Fruit fly (Drosophila melanogaster) whole organism, embryonic: Measurements from ENCODE around the gene Lcp65Aa.

Experiments used
- CG14860 ChIP-seq: fragments of 200-800 bp; sonication (Bioruptor generic); IDR thresholded peaks from 3 replicates; pipeline ENCODE4 v1.3.6; 2022; ENCODE audit warnings: missing biosample characterization, missing genetic modification characterization; ENCODE audit not compliant: partially characterized antibody
- CG6813 ChIP-seq: fragments of 200-800 bp; sonication (Bioruptor generic); optimal IDR thresholded peaks from 2 replicates; lab custom pipeline; 2017; ENCODE audit warnings: missing biosample characterization, missing genetic modification characterization, mild to moderate bottlenecking, moderate library complexity, missing genetic modification reagents
- Hr51 ChIP-seq, 2 experiments: fragments of 200-800 bp; sonication (Bioruptor generic); optimal IDR thresholded peaks; 2 replicates in 1 of 2; 3 replicates in 1 of 2; lab custom pipeline; 2016 to 2018; ENCODE audit warnings: missing biosample characterization in 2 of 2, missing genetic modification characterization in 2 of 2, mild to moderate bottlenecking in 1 of 2, moderate library complexity in 1 of 2
- Lhr ChIP-seq: fragments of 200-800 bp; sonication (Bioruptor generic); optimal IDR thresholded peaks from 3 replicates; lab custom pipeline; 2017; ENCODE audit warnings: mild to moderate bottlenecking, missing biosample characterization, missing genetic modification reagents, missing genetic modification characterization
- ara ChIP-seq: fragments of 200-800 bp; sonication (Bioruptor generic); IDR thresholded peaks from 2 replicates; pipeline ENCODE4 v1.3.6; 2022; ENCODE audit warnings: missing biosample characterization, missing genetic modification characterization
- eyg ChIP-seq: fragments of 200-800 bp; sonication (Bioruptor generic); optimal IDR thresholded peaks from 3 replicates; lab custom pipeline; 2016; ENCODE audit warnings: missing biosample characterization, missing genetic modification characterization
- ham ChIP-seq: fragments of 200-800 bp; sonication (Bioruptor generic); IDR thresholded peaks from 2 replicates; pipeline ENCODE4 v1.3.6; 2022; ENCODE audit warnings: missing biosample characterization, missing genetic modification characterization
- oc ChIP-seq: fragments of 200-800 bp; sonication (Bioruptor generic); optimal IDR thresholded peaks from 2 replicates; lab custom pipeline; 2018; ENCODE audit warnings: missing biosample characterization, mild to moderate bottlenecking, missing genetic modification characterization, moderate library complexity

- TF ChIP-seq CG14860 (GFP tag; lab: Robert Waterston, UW) (no peak), Lhr (GFP tag; lab: Kevin White, UChicago) (no peak), CG6813 (GFP tag; lab: Kevin White, UChicago) (no peak), oc (tag; lab: Kevin White, UChicago) (no peak), Hr51 (GFP tag; optimal IDR thresholded peaks at IDR 0.05; lab: Kevin White, UChicago) (no peak), ara (GFP tag; lab: Robert Waterston, UW) (no peak), ham (GFP tag; lab: Robert Waterston, UW) (no peak), eyg (GFP tag; lab: Kevin White, UChicago) (no peak)
These were observed 35.6 kb upstream of the Lcp65Aa start for dm6 chr3L:6115505-6115904.
